Worm (Caenorhabditis elegans) whole organism, L2 larva: ENCODE results near the gene R11G1.11.

Source experiments
- C34F6.9 ChIP-seq: fragments of 150-350 bp; optimal IDR thresholded peaks from 2 replicates; lab custom pipeline; 2014; ENCODE audit warnings: missing biosample characterization, missing genetic modification characterization
- F13H6.1 ChIP-seq: sonication (generic microtip); optimal IDR thresholded peaks from 2 replicates; lab custom pipeline; 2016; ENCODE audit warnings: missing genetic modification characterization, missing compliant biosample characterization
- ZK546.5 ChIP-seq: sonication (generic microtip); optimal IDR thresholded peaks from 2 replicates; lab custom pipeline; 2017; ENCODE audit warnings: missing biosample characterization, missing genetic modification characterization
- alr-1 ChIP-seq: fragments of 150-350 bp; optimal IDR thresholded peaks from 2 replicates; lab custom pipeline; 2014; ENCODE audit warnings: missing biosample characterization, missing genetic modification characterization
- aly-2 ChIP-seq: fragments of 150-350 bp; optimal IDR thresholded peaks from 2 replicates; lab custom pipeline; 2014; ENCODE audit warnings: missing biosample characterization, missing genetic modification characterization
- ama-1 ChIP-seq: fragments of 150-350 bp; optimal IDR thresholded peaks from 2 replicates; lab custom pipeline; 2018; ENCODE audit warnings: inconsistent platforms
- blmp-1 ChIP-seq: sonication (generic microtip); optimal IDR thresholded peaks from 2 replicates; lab custom pipeline; 2017; ENCODE audit warnings: missing genetic modification characterization, mild to moderate bottlenecking, missing compliant biosample characterization, antibody characterized with exemption, moderate library complexity; ENCODE audit not compliant: insufficient read depth
- ceh-16 ChIP-seq: fragments of 150-350 bp; optimal IDR thresholded peaks from 2 replicates; lab custom pipeline; 2014; ENCODE audit warnings: missing biosample characterization, missing genetic modification characterization
- crh-2 ChIP-seq: sonication (generic microtip); optimal IDR thresholded peaks from 2 replicates; lab custom pipeline; 2017; ENCODE audit warnings: missing biosample characterization, missing genetic modification characterization
- dmd-4 ChIP-seq: sonication (generic microtip); optimal IDR thresholded peaks from 2 replicates; lab custom pipeline; 2017; ENCODE audit warnings: missing biosample characterization, missing genetic modification characterization
- egl-27 ChIP-seq: sonication (generic microtip); optimal IDR thresholded peaks from 3 replicates; lab custom pipeline; 2017; ENCODE audit warnings: missing biosample characterization, missing genetic modification reagents, missing genetic modification characterization
- elt-1 ChIP-seq: fragments of 150-350 bp; optimal IDR thresholded peaks from 2 replicates; lab custom pipeline; 2014; ENCODE audit warnings: missing biosample characterization, missing genetic modification characterization
- elt-3 ChIP-seq: sonication (generic microtip); optimal IDR thresholded peaks from 2 replicates; lab custom pipeline; 2017; ENCODE audit warnings: missing biosample characterization, missing genetic modification characterization
- fos-1 ChIP-seq: fragments of 150-350 bp; optimal IDR thresholded peaks from 2 replicates; lab custom pipeline; 2014; ENCODE audit warnings: missing biosample characterization, missing genetic modification characterization
- gmeb-1 ChIP-seq: fragments of 150-350 bp; optimal IDR thresholded peaks from 2 replicates; lab custom pipeline; 2014; ENCODE audit warnings: missing biosample characterization, missing genetic modification characterization
- lin-11 ChIP-seq: fragments of 150-350 bp; sonication (generic microtip); optimal IDR thresholded peaks from 2 replicates; lab custom pipeline; 2014; ENCODE audit warnings: missing biosample characterization, missing genetic modification characterization, inconsistent platforms, mixed read lengths
- lin-13 ChIP-seq: fragments of 150-350 bp; optimal IDR thresholded peaks from 2 replicates; lab custom pipeline; 2014; ENCODE audit warnings: missing biosample characterization, missing genetic modification reagents, missing genetic modification characterization
- lsy-2 ChIP-seq, 2 experiments: fragments of 150-350 bp in 1 of 2; sonication (generic microtip) in 1 of 2; optimal IDR thresholded peaks; 2 replicates each; lab custom pipeline; 2014 to 2017; ENCODE audit warnings: missing biosample characterization in 2 of 2, missing genetic modification characterization in 2 of 2
- mab-5 ChIP-seq: fragments of 150-350 bp; optimal IDR thresholded peaks from 2 replicates; lab custom pipeline; 2014; ENCODE audit warnings: missing biosample characterization, missing genetic modification characterization
- mbf-1 ChIP-seq: sonication (generic microtip); optimal IDR thresholded peaks from 2 replicates; lab custom pipeline; 2017; ENCODE audit warnings: missing biosample characterization, missing genetic modification characterization
- nhr-11 ChIP-seq: fragments of 150-350 bp; optimal IDR thresholded peaks from 2 replicates; lab custom pipeline; 2014; ENCODE audit warnings: missing biosample characterization, missing genetic modification characterization
- nhr-12 ChIP-seq: fragments of 150-350 bp; optimal IDR thresholded peaks from 2 replicates; lab custom pipeline; 2014; ENCODE audit warnings: missing biosample characterization, missing genetic modification characterization
- nhr-129 ChIP-seq: fragments of 150-350 bp; optimal IDR thresholded peaks from 2 replicates; lab custom pipeline; 2014; ENCODE audit warnings: missing biosample characterization, missing genetic modification characterization
- nhr-21 ChIP-seq: fragments of 150-350 bp; optimal IDR thresholded peaks from 2 replicates; lab custom pipeline; 2014; ENCODE audit warnings: missing biosample characterization, missing genetic modification characterization
- nhr-23 ChIP-seq: fragments of 150-350 bp; optimal IDR thresholded peaks from 2 replicates; lab custom pipeline; 2014; ENCODE audit warnings: missing biosample characterization, missing genetic modification reagents, missing genetic modification characterization
- nhr-25 ChIP-seq: fragments of 150-350 bp; sonication (generic microtip); optimal IDR thresholded peaks from 3 replicates; lab custom pipeline; 2014; ENCODE audit warnings: missing biosample characterization, missing genetic modification characterization
- nhr-6 ChIP-seq: fragments of 150-350 bp; optimal IDR thresholded peaks from 2 replicates; lab custom pipeline; 2014; ENCODE audit warnings: missing biosample characterization, missing genetic modification characterization
- nhr-77 ChIP-seq: fragments of 150-350 bp; optimal IDR thresholded peaks from 2 replicates; lab custom pipeline; 2014; ENCODE audit warnings: missing biosample characterization, missing genetic modification characterization
- sem-4 ChIP-seq: fragments of 150-350 bp; optimal IDR thresholded peaks from 2 replicates; lab custom pipeline; 2014; ENCODE audit warnings: missing biosample characterization, missing genetic modification reagents, missing genetic modification characterization
- skn-1 ChIP-seq: sonication (generic microtip); optimal IDR thresholded peaks from 2 replicates; lab custom pipeline; 2017; ENCODE audit warnings: missing biosample characterization, missing genetic modification characterization
- sma-9 ChIP-seq, 2 experiments: fragments of 150-350 bp in 1 of 2; sonication (generic microtip) in 1 of 2; optimal IDR thresholded peaks; 2 replicates each; lab custom pipeline; 2014 to 2016; ENCODE audit warnings: missing genetic modification characterization in 2 of 2, mild to moderate bottlenecking in 1 of 2, missing biosample characterization in 1 of 2, missing compliant biosample characterization in 1 of 2, missing genetic modification reagents in 1 of 2, moderate library complexity in 1 of 2
- snpc-4 ChIP-seq: fragments of 150-350 bp; optimal IDR thresholded peaks from 2 replicates; lab custom pipeline; 2014; ENCODE audit warnings: missing biosample characterization, missing genetic modification characterization
- unc-39 ChIP-seq: fragments of 150-350 bp; optimal IDR thresholded peaks from 2 replicates; lab custom pipeline; 2014; ENCODE audit warnings: missing biosample characterization, missing genetic modification characterization
- zag-1 ChIP-seq: fragments of 150-350 bp; optimal IDR thresholded peaks from 2 replicates; lab custom pipeline; 2014; ENCODE audit warnings: missing biosample characterization, missing genetic modification characterization
- ztf-1 ChIP-seq: fragments of 200-800 bp; sonication (Bioruptor generic); conservative IDR thresholded peaks from 2 replicates; pipeline ENCODE4 v1.3.6; 2022; ENCODE audit warnings: missing genetic modification characterization, missing compliant biosample characterization
- ztf-4 ChIP-seq: fragments of 150-350 bp; optimal IDR thresholded peaks from 2 replicates; lab custom pipeline; 2014; ENCODE audit warnings: missing biosample characterization, missing genetic modification characterization

The R11G1.11 gene

DNA sequence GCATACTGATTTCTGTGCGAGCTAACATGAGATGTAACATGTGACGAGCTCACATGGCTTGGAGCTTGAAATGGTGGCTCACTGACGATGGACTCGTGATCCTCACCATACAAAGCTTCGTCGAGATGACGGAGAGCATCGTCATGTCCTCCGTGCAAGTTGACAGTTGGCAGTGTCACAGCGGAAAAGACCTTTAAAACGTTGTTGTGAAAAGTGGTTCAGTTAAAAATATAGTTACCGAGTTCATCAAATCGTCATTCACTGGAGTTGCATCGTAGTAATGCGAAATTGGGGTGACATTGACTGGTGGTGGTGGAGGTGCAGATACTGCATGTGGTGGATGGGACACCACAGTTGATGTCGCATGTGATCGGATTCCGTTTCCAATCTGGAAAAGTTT, 44.3 kb upstream of the R11G1.11 start:
- TF ChIP-seq ZK546.5 (tag; lab: Kevin White, UChicago) (no peak), snpc-4 (tag; lab: Kevin White, UChicago) (no peak), aly-2 (tag; lab: Kevin White, UChicago) (no peak), nhr-77 (tag; lab: Kevin White, UChicago) (no peak), C34F6.9 (tag; lab: Kevin White, UChicago) (no peak), zag-1 (no peak), lin-13 (GFP tag; lab: Kevin White, UChicago) (no peak), elt-3 (tag; lab: Kevin White, UChicago) (no peak), nhr-21 (tag; lab: Kevin White, UChicago) (no peak)

DNA sequence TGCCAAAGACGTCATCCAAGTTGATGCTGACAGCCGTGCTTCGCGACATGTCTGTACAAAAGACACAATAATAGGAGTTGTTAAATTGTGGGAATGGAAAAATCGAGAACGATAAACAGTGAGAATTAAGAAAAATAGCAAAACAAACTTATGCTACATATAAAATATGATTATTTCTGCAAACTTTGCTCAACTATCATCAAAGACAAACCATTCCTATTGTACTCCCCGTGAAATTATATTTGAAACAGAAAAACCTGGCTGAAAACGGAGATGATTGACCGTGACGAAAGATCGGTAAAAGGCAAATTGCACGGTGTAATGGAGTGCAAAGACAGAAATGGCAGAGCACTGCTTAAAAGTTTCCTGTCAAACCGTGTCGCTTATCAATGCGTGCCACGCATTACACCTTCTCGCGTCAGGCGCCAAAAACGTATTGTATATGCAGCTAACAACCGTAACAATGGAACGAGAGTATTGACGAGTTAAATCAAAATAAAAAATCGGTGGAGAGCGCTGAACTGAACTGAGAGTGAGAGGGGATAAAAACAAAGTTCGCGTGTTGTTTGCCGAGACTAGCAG, 43.6 kb upstream of the R11G1.11 start, which contains the start of gene C18B2.5:
Gene C18B2.5 (minus strand): TSS at position 51 of the 582 bp plus-strand sequence.
- TF ChIP-seq crh-2 (tag; lab: Kevin White, UChicago) (peak; percentile 77), gmeb-1 (tag; lab: Kevin White, UChicago) (peak; percentile 30), nhr-77 (tag; lab: Kevin White, UChicago) (no peak), blmp-1 (no peak), fos-1 (tag; lab: Kevin White, UChicago) (peak; percentile 83)

DNA sequence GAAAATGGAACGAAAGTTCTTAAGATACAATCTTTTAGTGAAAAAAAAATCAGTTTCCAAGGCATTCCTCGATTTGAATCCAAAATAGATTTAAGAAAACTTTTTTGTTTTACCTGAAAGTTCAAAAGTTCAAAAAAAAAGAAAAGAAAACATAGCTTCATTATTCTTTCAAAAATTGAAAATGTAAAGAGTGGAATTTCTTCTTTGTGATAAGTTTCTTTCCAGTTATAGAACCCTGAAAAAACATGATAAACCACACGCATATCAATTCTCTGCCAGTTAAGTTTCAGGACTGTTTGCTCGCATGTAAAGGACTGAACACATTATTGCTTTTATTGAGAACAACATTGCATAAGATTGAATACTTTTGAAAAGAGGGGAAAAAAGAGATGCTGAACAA, 43.0 kb upstream of the R11G1.11 start:
- TF ChIP-seq nhr-6 (tag; lab: Kevin White, UChicago) (no peak), nhr-11 (tag; lab: Kevin White, UChicago) (no peak), snpc-4 (tag; lab: Kevin White, UChicago) (no peak), nhr-129 (no peak), sma-9 (GFP tag; optimal IDR thresholded peaks at IDR 0.05; lab: Kevin White, UChicago) (no peak), sma-9 (tag; optimal IDR thresholded peaks at IDR 0.05; lab: Kevin White, UChicago) (no peak), skn-1 (tag; lab: Kevin White, UChicago) (no peak), nhr-23 (tag; lab: Kevin White, UChicago) (no peak), F13H6.1 (tag; lab: Kevin White, UChicago) (no peak), unc-39 (tag; lab: Kevin White, UChicago) (no peak), ztf-1 (GFP tag; lab: Robert Waterston, UW) (no peak), mab-5 (tag; lab: Kevin White, UChicago) (no peak), nhr-25 (tag; lab: Kevin White, UChicago) (no peak), C34F6.9 (tag; lab: Kevin White, UChicago) (no peak)

DNA sequence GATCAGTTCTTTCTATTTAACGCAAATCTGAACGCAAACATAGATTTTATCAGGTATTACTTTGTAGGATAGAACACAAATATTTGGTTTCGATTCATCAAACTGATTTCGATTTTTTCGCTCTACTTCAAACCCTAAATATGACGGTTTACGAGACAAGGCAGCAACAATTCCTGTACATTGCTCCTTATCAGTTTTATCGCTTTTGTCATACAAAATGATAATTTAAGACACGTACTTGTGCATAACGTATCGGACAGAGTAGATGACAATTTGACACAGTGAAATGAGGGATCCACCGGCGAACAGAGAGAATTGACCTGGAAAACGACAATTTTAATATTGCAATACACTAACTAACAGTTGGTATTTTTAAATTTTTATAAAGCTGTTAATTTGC, 41.1 kb upstream of the R11G1.11 start:
- TF ChIP-seq aly-2 (tag; lab: Kevin White, UChicago) (no peak), egl-27 (tag; lab: Kevin White, UChicago) (no peak), elt-1 (no peak), crh-2 (tag; lab: Kevin White, UChicago) (peak; percentile 61), fos-1 (tag; lab: Kevin White, UChicago) (peak; percentile 94), ama-1 (lab: Kevin White, UChicago) (no peak), nhr-23 (tag; lab: Kevin White, UChicago) (no peak)

DNA sequence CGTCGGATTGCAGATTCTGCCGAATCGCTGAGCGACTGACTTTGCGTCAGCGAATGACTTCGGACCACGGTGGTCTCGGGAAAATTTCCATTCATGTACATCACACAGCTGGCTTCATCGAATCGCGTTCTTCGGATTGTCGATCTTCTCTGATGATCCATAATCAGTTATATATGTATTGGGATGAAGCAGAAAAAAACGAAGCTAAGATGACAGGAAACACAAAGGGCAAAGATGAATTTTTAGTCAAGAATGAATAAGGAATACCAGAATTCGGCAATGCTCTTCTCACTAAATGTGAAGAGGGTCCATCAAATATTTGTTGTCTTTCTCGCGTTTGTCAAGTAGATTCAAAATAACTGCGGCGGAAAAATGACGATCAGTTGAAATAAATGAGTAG, 37.5 kb upstream of the R11G1.11 start, which contains the start of gene del-9:
Gene del-9 (minus strand): TSS at position 101 of the 400 bp plus-strand sequence.
- TF ChIP-seq elt-3 (tag; lab: Kevin White, UChicago) (no peak), lin-11 (tag; lab: Kevin White, UChicago) (no peak), nhr-21 (tag; lab: Kevin White, UChicago) (no peak), nhr-77 (tag; lab: Kevin White, UChicago) (no peak), lsy-2 (tag; optimal IDR thresholded peaks at IDR 0.05; lab: Kevin White, UChicago) (no peak), unc-39 (tag; lab: Kevin White, UChicago) (no peak), sem-4 (tag; lab: Kevin White, UChicago) (no peak), mbf-1 (tag; lab: Kevin White, UChicago) (no peak), alr-1 (tag; lab: Kevin White, UChicago) (no peak), nhr-25 (tag; lab: Kevin White, UChicago) (no peak), zag-1 (no peak), crh-2 (tag; lab: Kevin White, UChicago) (no peak), ztf-4 (tag; lab: Kevin White, UChicago) (no peak), ama-1 (lab: Kevin White, UChicago) (no peak), lin-13 (GFP tag; lab: Kevin White, UChicago) (no peak), ceh-16 (tag; lab: Kevin White, UChicago) (no peak), dmd-4 (tag; lab: Kevin White, UChicago) (no peak), nhr-12 (tag; lab: Kevin White, UChicago) (no peak), mab-5 (tag; lab: Kevin White, UChicago) (no peak)
